Fruit fly (Drosophila melanogaster) whole organism, pupa: ENCODE data around the gene CG6800.

Experiments
- CG15710 ChIP-seq: fragments of 200-800 bp; sonication (Bioruptor generic); optimal IDR thresholded peaks from 2 replicates; lab custom pipeline; 2018; ENCODE audit warnings: missing biosample characterization, mild to moderate bottlenecking, missing genetic modification characterization, moderate library complexity
- CG32121 ChIP-seq: fragments of 200-800 bp; sonication (Bioruptor generic); IDR thresholded peaks from 2 replicates; pipeline ENCODE4 v1.3.6; 2022; ENCODE audit warnings: missing biosample characterization, missing genetic modification characterization
- CG4496 ChIP-seq: fragments of 200-800 bp; sonication (Bioruptor generic); IDR thresholded peaks from 3 replicates; pipeline ENCODE4 v1.3.6; 2022; ENCODE audit warnings: missing biosample characterization, missing genetic modification characterization
- CG8159 ChIP-seq: fragments of 200-800 bp; sonication (Bioruptor generic); optimal IDR thresholded peaks from 3 replicates; lab custom pipeline; 2018; ENCODE audit warnings: missing biosample characterization, mild to moderate bottlenecking, missing genetic modification characterization, moderate library complexity
- CG8301 ChIP-seq: fragments of 200-800 bp; sonication (Bioruptor generic); optimal IDR thresholded peaks from 2 replicates; lab custom pipeline; 2018; ENCODE audit warnings: missing biosample characterization, mild to moderate bottlenecking, missing genetic modification characterization
- Pif1A ChIP-seq: fragments of 200-800 bp; sonication (Bioruptor generic); optimal IDR thresholded peaks from 3 replicates; lab custom pipeline; 2016; ENCODE audit warnings: missing biosample characterization, missing genetic modification characterization

DNA sequence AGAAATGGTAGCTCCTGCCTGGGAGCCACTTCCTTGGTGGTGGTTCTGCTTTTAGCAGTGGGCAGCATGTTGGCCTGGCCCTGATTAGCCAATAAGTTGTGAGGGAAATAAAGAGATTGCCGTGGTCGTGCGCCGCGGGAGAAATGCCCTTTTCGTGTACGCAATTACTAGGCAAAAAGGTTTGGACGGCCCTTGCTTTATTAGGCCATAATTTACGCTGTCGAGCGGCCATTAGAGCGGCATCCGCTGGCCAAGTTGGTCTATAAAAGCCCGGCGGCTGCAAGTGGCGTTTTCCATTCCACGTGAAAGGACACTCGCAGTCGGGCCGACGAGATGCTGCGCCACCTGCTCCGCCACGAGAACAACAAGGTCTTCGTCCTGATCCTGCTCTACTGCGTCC lies 6.7 kb upstream of the CG6800 start, which contains the start of gene Burs:
- no peak for TF ChIP-seq Pif1A (GFP tag; lab: Kevin White, UChicago)
- TF ChIP-seq CG32121 (GFP tag; lab: Robert Waterston, UW), result no peak
- no peak for TF ChIP-seq CG8159 (tag; lab: Kevin White, UChicago)
- TF ChIP-seq CG15710 (tag; lab: Kevin White, UChicago), result no peak
- no peak for TF ChIP-seq CG8301 (tag; lab: Kevin White, UChicago)
- no peak for TF ChIP-seq CG4496
